Worm (Caenorhabditis elegans) whole organism, young adult: ENCODE data around the gene oac-31.

Experiments
- F33H1.4 ChIP-seq: fragments of 200-800 bp; sonication (Bioruptor generic); IDR thresholded peaks from 2 replicates; pipeline ENCODE4 v1.3.6; 2022; ENCODE audit warnings: missing genetic modification reagents, missing genetic modification characterization, missing compliant biosample characterization
- cebp-2 ChIP-seq: fragments of 200-800 bp; sonication (Bioruptor generic); IDR thresholded peaks from 2 replicates; pipeline ENCODE4 v1.3.6; 2022; ENCODE audit warnings: missing genetic modification characterization, missing compliant biosample characterization
- ekl-4 ChIP-seq: fragments of 200-800 bp; sonication (Bioruptor generic); IDR thresholded peaks from 2 replicates; pipeline ENCODE4 v1.3.6; 2022; ENCODE audit warnings: missing genetic modification reagents, missing genetic modification characterization, missing compliant biosample characterization
- let-607 ChIP-seq, 2 experiments: fragments of 200-800 bp in 1 of 2; sonication (Bioruptor generic) in 1 of 2; sonication (generic microtip) in 1 of 2; optimal IDR thresholded peaks; 2 replicates each; lab custom pipeline; 2016 to 2018; ENCODE audit warnings: mild to moderate bottlenecking in 2 of 2, missing compliant biosample characterization in 2 of 2, missing genetic modification characterization in 2 of 2, moderate library complexity in 2 of 2, missing genotype in 1 of 2
- nfyb-1 ChIP-seq: fragments of 200-800 bp; sonication (Bioruptor generic); IDR thresholded peaks from 2 replicates; pipeline ENCODE4 v1.3.6; 2022; ENCODE audit warnings: missing genetic modification reagents, missing genetic modification characterization, missing compliant biosample characterization
- pbrm-1 ChIP-seq: fragments of 200-800 bp; sonication (Bioruptor generic); IDR thresholded peaks from 2 replicates; pipeline ENCODE4 v1.3.6; 2022; ENCODE audit warnings: missing genetic modification reagents, missing genetic modification characterization, missing compliant biosample characterization
- pha-4 ChIP-seq: fragments of 150-350 bp; sonication (generic microtip); optimal IDR thresholded peaks from 2 replicates; lab custom pipeline; 2014; ENCODE audit warnings: missing biosample characterization, missing genetic modification reagents, missing genetic modification characterization
- ztf-25 ChIP-seq: fragments of 200-800 bp; sonication (Bioruptor generic); IDR thresholded peaks from 2 replicates; pipeline ENCODE4 v1.3.6; 2022; ENCODE audit warnings: missing genetic modification reagents, missing genetic modification characterization, missing compliant biosample characterization

- TF ChIP-seq nfyb-1 (GFP tag; lab: Robert Waterston, UW) (no peak), F33H1.4 (GFP tag; lab: Robert Waterston, UW) (no peak), pha-4 (tag; lab: Kevin White, UChicago) (no peak), pbrm-1 (GFP tag; lab: Robert Waterston, UW) (no peak), ztf-25 (no peak), ekl-4 (GFP tag; lab: Robert Waterston, UW) (no peak), cebp-2 (GFP tag; lab: Robert Waterston, UW) (no peak), let-607 (tag; optimal IDR thresholded peaks at IDR 0.05; lab: Kevin White, UChicago) (no peak)
Measured at ce11 chrV:1577092-1577709, 35.5 kb upstream of the oac-31 start.
